Worm (Caenorhabditis elegans): ENCODE results near the gene Y97E10AR.4.

The Y97E10AR.4 gene

DNA sequence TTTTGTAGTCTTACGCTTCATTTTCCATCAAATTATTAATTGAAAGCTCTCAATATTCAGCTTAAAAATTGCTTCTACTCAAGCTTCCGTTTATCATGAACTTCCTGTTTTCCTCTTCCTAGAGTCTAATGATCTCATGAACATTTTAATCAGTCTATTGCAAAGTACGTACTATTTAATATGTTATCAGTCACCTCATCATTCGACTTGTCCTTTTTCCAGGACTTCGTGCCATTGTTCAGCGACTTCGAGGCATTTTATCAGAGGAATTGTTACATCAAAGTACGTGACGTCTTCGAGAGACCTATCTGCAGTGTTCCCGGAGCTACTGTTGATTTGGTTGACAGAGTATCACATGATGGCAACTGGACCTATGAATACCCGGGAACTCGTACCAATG lies 9.8 kb upstream of the Y97E10AR.4 start:
- TF ChIP-seq jun-1 (tag; optimal IDR thresholded peaks at IDR 0.05) (peak; percentile 8), elt-2 (tag; optimal IDR thresholded peaks at IDR 0.05) (peak; percentile 65), hmg-11 (tag; optimal IDR thresholded peaks at IDR 0.05) (no peak), pqm-1 (tag; optimal IDR thresholded peaks at IDR 0.05) (peak; percentile 78)

- TF ChIP-seq elt-1 (tag; optimal IDR thresholded peaks at IDR 0.05), result no peak
- peak; percentile 64 for TF ChIP-seq elt-2 (tag; optimal IDR thresholded peaks at IDR 0.05)
- TF ChIP-seq pqm-1 (tag; optimal IDR thresholded peaks at IDR 0.05), result peak; percentile 22
Observed at ce11 chrV:8018919-8019318, 8.9 kb upstream of the Y97E10AR.4 start.

- TF ChIP-seq pqm-1 (tag; optimal IDR thresholded peaks at IDR 0.05), result peak; percentile 92
- TF ChIP-seq eor-1 (tag; optimal IDR thresholded peaks at IDR 0.05), result no peak
- TF ChIP-seq elt-2 (tag; optimal IDR thresholded peaks at IDR 0.05), result peak; percentile 96
- peak; percentile 31 for TF ChIP-seq pha-4 (tag; optimal IDR thresholded peaks at IDR 0.05)
- TF ChIP-seq jun-1 (tag; optimal IDR thresholded peaks at IDR 0.05), result peak; percentile 6
- no peak for TF ChIP-seq ceh-28 (tag; optimal IDR thresholded peaks at IDR 0.05)
- TF ChIP-seq nhr-11 (tag; optimal IDR thresholded peaks at IDR 0.05), result no peak
Observed at ce11 chrV:8017924-8018323, 7.9 kb upstream of the Y97E10AR.4 start.

DNA sequence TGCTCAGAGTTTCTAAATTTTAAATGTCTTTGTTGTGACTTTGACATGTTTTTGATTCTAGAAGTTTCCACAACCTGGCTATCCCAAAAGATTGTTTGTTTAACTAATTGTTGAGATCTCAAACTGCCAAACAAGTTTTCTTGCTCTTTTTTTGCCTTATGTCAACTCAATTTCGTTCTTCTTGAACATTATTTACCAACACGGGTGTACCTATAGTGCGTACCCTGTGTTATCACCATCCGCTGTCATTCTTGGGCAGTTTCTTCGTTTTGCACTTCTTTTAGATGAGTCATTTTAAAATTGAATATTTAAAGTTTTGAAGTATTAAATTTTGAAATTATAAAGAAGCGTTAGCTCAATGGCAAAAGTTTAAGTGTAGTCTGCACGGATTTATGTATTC lies 6.9 kb upstream of the Y97E10AR.4 start, which contains the start of gene sptl-2:
sptl-2 (plus strand) TSS at position 280 of the 400 bp plus-strand sequence.
- peak; percentile 67 for TF ChIP-seq pha-4 (tag; optimal IDR thresholded peaks at IDR 0.05)
- TF ChIP-seq elt-2 (tag; optimal IDR thresholded peaks at IDR 0.05), result peak; percentile 29
- TF ChIP-seq R02D3.7 (tag; optimal IDR thresholded peaks at IDR 0.05), result no peak
- no peak for TF ChIP-seq lin-15B (tag; optimal IDR thresholded peaks at IDR 0.05)

ce11 chrV:8013901-8014388 lies 3.9 kb upstream of the Y97E10AR.4 start, which contains the start of gene Y97E10AR.6:
Gene Y97E10AR.6 (minus strand): TSS chrV:8013951.
- peak; percentile 30 for TF ChIP-seq egl-5 (tag; optimal IDR thresholded peaks at IDR 0.05)
- TF ChIP-seq lin-15B (tag; optimal IDR thresholded peaks at IDR 0.05), result peak; percentile 66
- peak; percentile 47 for TF ChIP-seq pha-4 (tag; optimal IDR thresholded peaks at IDR 0.05)
- no peak for TF ChIP-seq ceh-9 (tag; optimal IDR thresholded peaks at IDR 0.05)
- TF ChIP-seq unc-39 (tag; optimal IDR thresholded peaks at IDR 0.05), result no peak
- TF ChIP-seq tbx-2 (tag; optimal IDR thresholded peaks at IDR 0.05), result no peak
- peak; percentile 9 for TF ChIP-seq elt-2 (tag; optimal IDR thresholded peaks at IDR 0.05)
- TF ChIP-seq nfya-1 (tag; optimal IDR thresholded peaks at IDR 0.05; ENCODE audit: insufficient read depth), result peak; percentile 42
- no peak for TF ChIP-seq elt-3 (tag; optimal IDR thresholded peaks at IDR 0.05)
- peak; percentile 61 for TF ChIP-seq snpc-4 (tag; optimal IDR thresholded peaks at IDR 0.05)
- TF ChIP-seq ama-1 (optimal IDR thresholded peaks at IDR 0.05), result peak; percentile 7

DNA sequence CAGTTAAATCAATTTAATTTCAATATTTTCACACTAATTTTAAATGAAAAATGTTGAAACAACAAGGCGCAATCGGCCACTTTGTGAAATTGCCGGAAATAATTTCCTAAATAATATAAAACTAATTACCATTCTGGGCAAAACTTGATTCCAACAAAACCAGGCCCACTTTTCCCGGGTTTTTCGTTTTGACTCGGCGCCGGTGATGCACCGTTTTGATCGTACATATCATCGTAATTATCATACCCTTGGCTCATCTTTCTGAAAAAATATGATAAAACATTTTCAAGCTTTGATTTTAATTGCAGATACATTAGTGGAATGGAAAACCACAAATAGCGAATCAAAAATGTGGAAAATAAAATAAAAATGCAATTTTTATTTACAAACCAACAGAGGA lies 2.0 kb upstream of the Y97E10AR.4 start, which contains the start of gene rpb-9:
rpb-9 (minus strand) TSS at position 314 of the 400 bp plus-strand sequence.
- peak; percentile 14 for TF ChIP-seq pha-4 (tag; optimal IDR thresholded peaks at IDR 0.05)
- no peak for TF ChIP-seq ZK546.5 (tag; optimal IDR thresholded peaks at IDR 0.05)
- peak; percentile 26 for TF ChIP-seq ama-1 (optimal IDR thresholded peaks at IDR 0.05)

DNA sequence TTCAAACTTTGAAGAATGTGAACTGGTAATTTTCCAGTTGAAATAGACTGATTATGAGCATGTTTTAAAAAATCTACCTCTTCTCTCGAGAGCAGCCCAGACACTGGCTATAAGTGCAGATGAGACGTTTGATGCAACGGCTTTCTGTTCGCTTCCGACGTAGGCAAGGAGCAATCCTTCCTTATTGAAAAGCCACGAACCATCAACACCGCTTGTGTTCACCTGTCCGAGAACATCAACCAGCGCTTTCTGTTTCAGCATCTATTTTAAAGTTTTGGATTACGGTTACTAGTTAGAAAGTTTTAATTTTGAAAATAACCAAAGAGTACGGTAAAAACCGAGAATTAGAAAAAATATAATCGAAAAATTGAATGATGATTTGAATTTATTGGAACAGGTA lies 813 bp upstream of the Y97E10AR.4 start, which contains the start of gene lmtr-2:
lmtr-2 (minus strand) TSS at position 261 of the 400 bp plus-strand sequence.
- TF ChIP-seq pha-4 (tag; optimal IDR thresholded peaks at IDR 0.05), result no peak
- no peak for TF ChIP-seq nhr-23 (tag; optimal IDR thresholded peaks at IDR 0.05)
- TF ChIP-seq ztf-4 (tag; optimal IDR thresholded peaks at IDR 0.05), result no peak
- no peak for TF ChIP-seq ceh-9 (tag; optimal IDR thresholded peaks at IDR 0.05)
- no peak for TF ChIP-seq fkh-2 (tag; optimal IDR thresholded peaks at IDR 0.05)
- TF ChIP-seq egl-5 (tag; optimal IDR thresholded peaks at IDR 0.05), result no peak
- no peak for TF ChIP-seq nfya-1 (tag; optimal IDR thresholded peaks at IDR 0.05; ENCODE audit: insufficient read depth)
- no peak for TF ChIP-seq tbx-2 (tag; optimal IDR thresholded peaks at IDR 0.05)
- no peak for TF ChIP-seq nhr-28 (tag; optimal IDR thresholded peaks at IDR 0.05)
- no peak for TF ChIP-seq nhr-67 (tag; optimal IDR thresholded peaks at IDR 0.05)
- TF ChIP-seq nhr-43 (tag; optimal IDR thresholded peaks at IDR 0.05; ENCODE audit: poor library complexity, severe bottlenecking), result no peak

All from whole organism, L3 larva.